Worm (Caenorhabditis elegans) whole organism, L2 larva: ENCODE results near the gene Y54G2A.44.

Experiments used
- C34F6.9 ChIP-seq: fragments of 150-350 bp; optimal IDR thresholded peaks from 2 replicates; lab custom pipeline; 2014; ENCODE audit warnings: missing biosample characterization, missing genetic modification characterization
- F13H6.1 ChIP-seq: sonication (generic microtip); optimal IDR thresholded peaks from 2 replicates; lab custom pipeline; 2016; ENCODE audit warnings: missing genetic modification characterization, missing compliant biosample characterization
- R02D3.7 ChIP-seq: fragments of 150-350 bp; optimal IDR thresholded peaks from 2 replicates; lab custom pipeline; 2014; ENCODE audit warnings: missing biosample characterization, missing genetic modification characterization
- Y55F3AM.14 ChIP-seq: fragments of 200-800 bp; sonication (Bioruptor generic); optimal IDR thresholded peaks from 2 replicates; lab custom pipeline; 2018; ENCODE audit warnings: mild to moderate bottlenecking, missing genetic modification characterization, missing compliant biosample characterization
- ZK546.5 ChIP-seq: sonication (generic microtip); optimal IDR thresholded peaks from 2 replicates; lab custom pipeline; 2017; ENCODE audit warnings: missing biosample characterization, missing genetic modification characterization
- alr-1 ChIP-seq: fragments of 150-350 bp; optimal IDR thresholded peaks from 2 replicates; lab custom pipeline; 2014; ENCODE audit warnings: missing biosample characterization, missing genetic modification characterization
- aly-2 ChIP-seq: fragments of 150-350 bp; optimal IDR thresholded peaks from 2 replicates; lab custom pipeline; 2014; ENCODE audit warnings: missing biosample characterization, missing genetic modification characterization
- ama-1 ChIP-seq: fragments of 150-350 bp; optimal IDR thresholded peaks from 2 replicates; lab custom pipeline; 2018; ENCODE audit warnings: inconsistent platforms
- ceh-16 ChIP-seq: fragments of 150-350 bp; optimal IDR thresholded peaks from 2 replicates; lab custom pipeline; 2014; ENCODE audit warnings: missing biosample characterization, missing genetic modification characterization
- ceh-82 ChIP-seq: fragments of 150-350 bp; optimal IDR thresholded peaks from 2 replicates; lab custom pipeline; 2014; ENCODE audit warnings: missing biosample characterization, missing genetic modification characterization
- crh-2 ChIP-seq: sonication (generic microtip); optimal IDR thresholded peaks from 2 replicates; lab custom pipeline; 2017; ENCODE audit warnings: missing biosample characterization, missing genetic modification characterization
- elt-1 ChIP-seq: fragments of 150-350 bp; optimal IDR thresholded peaks from 2 replicates; lab custom pipeline; 2014; ENCODE audit warnings: missing biosample characterization, missing genetic modification characterization
- elt-3 ChIP-seq: sonication (generic microtip); optimal IDR thresholded peaks from 2 replicates; lab custom pipeline; 2017; ENCODE audit warnings: missing biosample characterization, missing genetic modification characterization
- fos-1 ChIP-seq: fragments of 150-350 bp; optimal IDR thresholded peaks from 2 replicates; lab custom pipeline; 2014; ENCODE audit warnings: missing biosample characterization, missing genetic modification characterization
- gmeb-1 ChIP-seq: fragments of 150-350 bp; optimal IDR thresholded peaks from 2 replicates; lab custom pipeline; 2014; ENCODE audit warnings: missing biosample characterization, missing genetic modification characterization
- lin-11 ChIP-seq: fragments of 150-350 bp; sonication (generic microtip); optimal IDR thresholded peaks from 2 replicates; lab custom pipeline; 2014; ENCODE audit warnings: missing biosample characterization, missing genetic modification characterization, inconsistent platforms, mixed read lengths
- lin-13 ChIP-seq: fragments of 150-350 bp; optimal IDR thresholded peaks from 2 replicates; lab custom pipeline; 2014; ENCODE audit warnings: missing biosample characterization, missing genetic modification reagents, missing genetic modification characterization
- mab-5 ChIP-seq: fragments of 150-350 bp; optimal IDR thresholded peaks from 2 replicates; lab custom pipeline; 2014; ENCODE audit warnings: missing biosample characterization, missing genetic modification characterization
- mbf-1 ChIP-seq: sonication (generic microtip); optimal IDR thresholded peaks from 2 replicates; lab custom pipeline; 2017; ENCODE audit warnings: missing biosample characterization, missing genetic modification characterization
- nhr-11 ChIP-seq: fragments of 150-350 bp; optimal IDR thresholded peaks from 2 replicates; lab custom pipeline; 2014; ENCODE audit warnings: missing biosample characterization, missing genetic modification characterization
- nhr-129 ChIP-seq: fragments of 150-350 bp; optimal IDR thresholded peaks from 2 replicates; lab custom pipeline; 2014; ENCODE audit warnings: missing biosample characterization, missing genetic modification characterization
- nhr-23 ChIP-seq: fragments of 150-350 bp; optimal IDR thresholded peaks from 2 replicates; lab custom pipeline; 2014; ENCODE audit warnings: missing biosample characterization, missing genetic modification reagents, missing genetic modification characterization
- nhr-237 ChIP-seq: fragments of 150-350 bp; optimal IDR thresholded peaks from 2 replicates; lab custom pipeline; 2014; ENCODE audit warnings: missing biosample characterization, missing genetic modification characterization
- nhr-25 ChIP-seq: fragments of 150-350 bp; sonication (generic microtip); optimal IDR thresholded peaks from 3 replicates; lab custom pipeline; 2014; ENCODE audit warnings: missing biosample characterization, missing genetic modification characterization
- sem-4 ChIP-seq: fragments of 150-350 bp; optimal IDR thresholded peaks from 2 replicates; lab custom pipeline; 2014; ENCODE audit warnings: missing biosample characterization, missing genetic modification reagents, missing genetic modification characterization
- skn-1 ChIP-seq: sonication (generic microtip); optimal IDR thresholded peaks from 2 replicates; lab custom pipeline; 2017; ENCODE audit warnings: missing biosample characterization, missing genetic modification characterization
- sma-3 ChIP-seq: sonication (generic microtip); optimal IDR thresholded peaks from 2 replicates; lab custom pipeline; 2016; ENCODE audit warnings: missing genetic modification reagents, missing genetic modification characterization, missing compliant biosample characterization
- sma-9 ChIP-seq, 2 experiments: fragments of 150-350 bp in 1 of 2; sonication (generic microtip) in 1 of 2; optimal IDR thresholded peaks; 2 replicates each; lab custom pipeline; 2014 to 2016; ENCODE audit warnings: missing genetic modification characterization in 2 of 2, mild to moderate bottlenecking in 1 of 2, missing biosample characterization in 1 of 2, missing compliant biosample characterization in 1 of 2, missing genetic modification reagents in 1 of 2, moderate library complexity in 1 of 2
- snpc-4 ChIP-seq: fragments of 150-350 bp; optimal IDR thresholded peaks from 2 replicates; lab custom pipeline; 2014; ENCODE audit warnings: missing biosample characterization, missing genetic modification characterization
- unc-55 ChIP-seq: fragments of 150-350 bp; sonication (generic microtip); optimal IDR thresholded peaks from 3 replicates; lab custom pipeline; 2014; ENCODE audit warnings: missing biosample characterization, missing genetic modification reagents, missing genetic modification characterization
- unc-62 ChIP-seq: fragments of 150-350 bp; optimal IDR thresholded peaks from 2 replicates; lab custom pipeline; 2014; ENCODE audit warnings: missing biosample characterization, missing genetic modification reagents, missing genetic modification characterization
- ztf-1 ChIP-seq: fragments of 200-800 bp; sonication (Bioruptor generic); conservative IDR thresholded peaks from 2 replicates; pipeline ENCODE4 v1.3.6; 2022; ENCODE audit warnings: missing genetic modification characterization, missing compliant biosample characterization
- ztf-4 ChIP-seq: fragments of 150-350 bp; optimal IDR thresholded peaks from 2 replicates; lab custom pipeline; 2014; ENCODE audit warnings: missing biosample characterization, missing genetic modification characterization

Gene Y54G2A.44

ce11 chrIV:2820408-2820807, 18.8 kb downstream of the Y54G2A.44 start, which contains the start of gene Y54G2A.37:
TSS of gene Y54G2A.37 (plus strand) at chrIV:2820708.
- TF ChIP-seq skn-1 (tag; lab: Kevin White, UChicago) (no peak), ceh-82 (tag; lab: Kevin White, UChicago) (no peak), lin-13 (GFP tag; lab: Kevin White, UChicago) (no peak), Y55F3AM.14 (GFP tag; lab: Kevin White, UChicago) (no peak), R02D3.7 (tag; lab: Kevin White, UChicago) (no peak), elt-1 (tag; lab: Kevin White, UChicago) (no peak), unc-62 (no peak), lin-11 (tag; lab: Kevin White, UChicago) (no peak), nhr-23 (tag; lab: Kevin White, UChicago) (no peak), fos-1 (tag; lab: Kevin White, UChicago) (no peak), crh-2 (tag; lab: Kevin White, UChicago) (no peak), ztf-4 (tag; lab: Kevin White, UChicago) (no peak), alr-1 (tag; lab: Kevin White, UChicago) (no peak)

- no peak for TF ChIP-seq alr-1 (tag; lab: Kevin White, UChicago)
- TF ChIP-seq fos-1 (tag; lab: Kevin White, UChicago) = no peak
Measured at ce11 chrIV:2823446-2823845, 21.8 kb downstream of the Y54G2A.44 start, which contains the start of gene clec-80. TSS of gene clec-80 (plus strand) at chrIV:2823746.

- TF ChIP-seq nhr-11 (tag; lab: Kevin White, UChicago) (no peak), sem-4 (tag; lab: Kevin White, UChicago) (no peak), nhr-129 (tag; lab: Kevin White, UChicago) (no peak), elt-3 (no peak), ztf-1 (no peak), nhr-237 (tag; lab: Kevin White, UChicago) (no peak), ceh-16 (tag; lab: Kevin White, UChicago) (no peak), unc-55 (GFP tag; lab: Kevin White, UChicago) (no peak)
- TF ChIP-seq, all 48 proteins: peak for 0
Measured at ce11 chrIV:2825460-2826103, 23.9 kb downstream of the Y54G2A.44 start.

- no peak for TF ChIP-seq sma-3 (GFP tag; lab: Kevin White, UChicago)
- no peak for TF ChIP-seq nhr-23 (tag; lab: Kevin White, UChicago)
- no peak for TF ChIP-seq ama-1
- no peak for TF ChIP-seq lin-13 (GFP tag; lab: Kevin White, UChicago)
- no peak for TF ChIP-seq mab-5 (tag; lab: Kevin White, UChicago)
- TF ChIP-seq unc-55 (GFP tag; lab: Kevin White, UChicago) = no peak
- TF ChIP-seq snpc-4 = no peak
- no peak for TF ChIP-seq skn-1 (tag; lab: Kevin White, UChicago)
- TF ChIP-seq alr-1 (tag; lab: Kevin White, UChicago) = no peak
- no peak for TF ChIP-seq ZK546.5
- no peak for TF ChIP-seq aly-2
- TF ChIP-seq mbf-1 (tag; lab: Kevin White, UChicago) = no peak
- no peak for TF ChIP-seq nhr-11 (tag; lab: Kevin White, UChicago)
- TF ChIP-seq sma-9 (GFP tag; optimal IDR thresholded peaks at IDR 0.05; lab: Kevin White, UChicago) = no peak
- no peak for TF ChIP-seq sma-9 (tag; optimal IDR thresholded peaks at IDR 0.05; lab: Kevin White, UChicago)
- no peak for TF ChIP-seq crh-2 (tag; lab: Kevin White, UChicago)
- no peak for TF ChIP-seq F13H6.1 (tag; lab: Kevin White, UChicago)
Measured at ce11 chrIV:2826335-2826734, 24.7 kb downstream of the Y54G2A.44 start.

- no peak for TF ChIP-seq lin-11 (tag; lab: Kevin White, UChicago)
- no peak for TF ChIP-seq gmeb-1 (tag; lab: Kevin White, UChicago)
- no peak for TF ChIP-seq Y55F3AM.14 (GFP tag; lab: Kevin White, UChicago)
- no peak for TF ChIP-seq sem-4 (tag; lab: Kevin White, UChicago)
- no peak for TF ChIP-seq nhr-25 (tag; lab: Kevin White, UChicago)
- TF ChIP-seq nhr-129 (tag; lab: Kevin White, UChicago) = no peak
- TF ChIP-seq ZK546.5 = no peak
- no peak for TF ChIP-seq ama-1
- TF ChIP-seq C34F6.9 (tag; lab: Kevin White, UChicago) = no peak
Measured at ce11 chrIV:2832587-2832986, 30.9 kb downstream of the Y54G2A.44 start, which contains the start of the genes Y54G2A.48 and pudl-1. TSS of gene Y54G2A.48 (minus strand) at chrIV:2832687. TSS of gene pudl-1 (plus strand) at chrIV:2832906.
